Worm (Caenorhabditis elegans) whole organism, late embryonic: ENCODE measurements around the gene F08F8.10.

Experiments used
- C08G9.2 ChIP-seq: sonication (generic microtip); optimal IDR thresholded peaks from 2 replicates; lab custom pipeline; 2016; ENCODE audit warnings: mild to moderate bottlenecking, missing genetic modification characterization, moderate library complexity, missing compliant biosample characterization
- ahr-1 ChIP-seq: sonication (generic microtip); optimal IDR thresholded peaks from 2 replicates; lab custom pipeline; 2016; ENCODE audit warnings: missing genetic modification characterization, missing compliant biosample characterization
- ceh-45 ChIP-seq: fragments of 200-800 bp; sonication (Bioruptor generic); IDR thresholded peaks from 2 replicates; pipeline ENCODE4 v1.3.6; 2022; ENCODE audit warnings: missing genetic modification reagents, missing genetic modification characterization, missing compliant biosample characterization
- ceh-9 ChIP-seq: sonication (generic microtip); optimal IDR thresholded peaks from 2 replicates; lab custom pipeline; 2016; ENCODE audit warnings: mild to moderate bottlenecking, missing genetic modification characterization, inconsistent platforms, missing compliant biosample characterization
- fkh-10 ChIP-seq: fragments of 150-350 bp; optimal IDR thresholded peaks from 2 replicates; lab custom pipeline; 2014; ENCODE audit warnings: missing biosample characterization, missing genetic modification reagents, missing genetic modification characterization
- hlh-8 ChIP-seq: sonication (generic microtip); optimal IDR thresholded peaks from 2 replicates; lab custom pipeline; 2016; ENCODE audit warnings: missing genotype, missing genetic modification characterization, missing compliant biosample characterization
- nhr-11 ChIP-seq: fragments of 150-350 bp; optimal IDR thresholded peaks from 2 replicates; lab custom pipeline; 2014; ENCODE audit warnings: missing biosample characterization, missing genetic modification characterization
- pag-3 ChIP-seq: sonication (generic microtip); optimal IDR thresholded peaks from 2 replicates; lab custom pipeline; 2016; ENCODE audit warnings: missing compliant biosample characterization, missing genetic modification characterization, borderline replicate concordance

ce11 chrIII:7343389-7343788, 13.8 kb downstream of the F08F8.10 start, which contains the start of gene F08F8.6:
- TF ChIP-seq ceh-9 (tag; lab: Kevin White, UChicago) = no peak
- no peak for TF ChIP-seq hlh-8 (tag; lab: Kevin White, UChicago)
- TF ChIP-seq ahr-1 = no peak
- no peak for TF ChIP-seq nhr-11 (tag; lab: Kevin White, UChicago)
- no peak for TF ChIP-seq fkh-10 (GFP tag; lab: Kevin White, UChicago)
- TF ChIP-seq C08G9.2 (tag; lab: Kevin White, UChicago) = no peak
- no peak for TF ChIP-seq pag-3
- TF ChIP-seq ceh-45 (GFP tag; lab: Robert Waterston, UW) = no peak
